Worm (Caenorhabditis elegans) whole organism, L4 larva: ENCODE results near the gene fbxa-84.

ENCODE experiments used
- F37D6.2 ChIP-seq: sonication (generic microtip); optimal IDR thresholded peaks from 2 replicates; lab custom pipeline; 2016; ENCODE audit warnings: mild to moderate bottlenecking, missing genetic modification characterization, missing compliant biosample characterization
- T26A8.4 ChIP-seq: fragments of 200-800 bp; sonication (Bioruptor generic); IDR thresholded peaks from 2 replicates; pipeline ENCODE4 v1.3.6; 2022; ENCODE audit warnings: missing genetic modification characterization, missing compliant biosample characterization
- Y48G9A.11 ChIP-seq: fragments of 200-800 bp; sonication (Bioruptor generic); IDR thresholded peaks from 2 replicates; pipeline ENCODE4 v1.3.6; 2022; ENCODE audit warnings: missing genetic modification reagents, missing genetic modification characterization, missing compliant biosample characterization
- attf-4 ChIP-seq: sonication (generic microtip); optimal IDR thresholded peaks from 3 replicates; lab custom pipeline; 2017; ENCODE audit warnings: missing biosample characterization, missing genetic modification characterization
- ceh-20 ChIP-seq: fragments of 200-800 bp; sonication (Bioruptor generic); IDR thresholded peaks from 2 replicates; pipeline ENCODE4 v1.3.6; 2022; ENCODE audit warnings: missing genetic modification reagents, missing genetic modification characterization, missing compliant biosample characterization
- ceh-44 ChIP-seq: fragments of 200-800 bp; sonication (Bioruptor generic); IDR thresholded peaks from 2 replicates; pipeline ENCODE4 v1.3.6; 2022; ENCODE audit warnings: missing genetic modification reagents, missing genetic modification characterization, missing compliant biosample characterization
- ceh-82 ChIP-seq: sonication (generic microtip); optimal IDR thresholded peaks from 2 replicates; lab custom pipeline; 2017; ENCODE audit warnings: missing biosample characterization, missing genetic modification characterization
- ces-1 ChIP-seq: fragments of 150-350 bp; sonication (generic microtip); optimal IDR thresholded peaks from 4 replicates; lab custom pipeline; 2014; ENCODE audit warnings: missing biosample characterization, missing genetic modification reagents, missing genetic modification characterization
- daf-12 ChIP-seq: fragments of 150-350 bp; optimal IDR thresholded peaks from 2 replicates; lab custom pipeline; 2014; ENCODE audit warnings: missing biosample characterization, missing genetic modification reagents, missing genetic modification characterization
- daf-19 ChIP-seq: fragments of 200-800 bp; sonication (Bioruptor generic); conservative IDR thresholded peaks from 2 replicates; pipeline ENCODE4 v1.3.6; 2022; ENCODE audit warnings: missing genetic modification characterization, missing compliant biosample characterization
- daf-8 ChIP-seq: fragments of 200-800 bp; sonication (Bioruptor generic); IDR thresholded peaks from 2 replicates; pipeline ENCODE4 v1.3.6; 2022; ENCODE audit warnings: missing genetic modification characterization, missing compliant biosample characterization
- dmd-9 ChIP-seq: fragments of 200-800 bp; sonication (Bioruptor generic); IDR thresholded peaks from 2 replicates; pipeline ENCODE4 v1.3.6; 2022; ENCODE audit warnings: missing genetic modification reagents, missing genetic modification characterization, missing compliant biosample characterization
- dve-1 ChIP-seq: sonication (generic microtip); optimal IDR thresholded peaks from 2 replicates; lab custom pipeline; 2017; ENCODE audit warnings: antibody characterized with exemption, mild to moderate bottlenecking, missing genetic modification characterization, missing compliant biosample characterization; ENCODE audit not compliant: insufficient read depth
- egl-43 ChIP-seq: fragments of 200-800 bp; sonication (Bioruptor generic); IDR thresholded peaks from 2 replicates; pipeline ENCODE4 v1.3.6; 2022; ENCODE audit warnings: missing genetic modification reagents, missing genetic modification characterization, missing compliant biosample characterization
- fkh-10 ChIP-seq: fragments of 150-350 bp; optimal IDR thresholded peaks from 2 replicates; lab custom pipeline; 2014; ENCODE audit warnings: missing biosample characterization, missing genetic modification reagents, missing genetic modification characterization
- hif-1 ChIP-seq, 2 experiments: sonication (generic microtip); optimal IDR thresholded peaks; 2 replicates each; lab custom pipeline; 2016 to 2017; ENCODE audit warnings: missing compliant biosample characterization in 2 of 2, missing genetic modification characterization in 2 of 2, missing genetic modification reagents in 2 of 2, missing genotype in 2 of 2, mild to moderate bottlenecking in 1 of 2
- hlh-30 ChIP-seq: sonication (generic microtip); optimal IDR thresholded peaks from 2 replicates; lab custom pipeline; 2017; ENCODE audit warnings: antibody characterized with exemption, mild to moderate bottlenecking, missing genetic modification characterization, missing compliant biosample characterization; ENCODE audit not compliant: insufficient read depth
- lim-7 ChIP-seq: fragments of 200-800 bp; sonication (Bioruptor generic); IDR thresholded peaks from 2 replicates; pipeline ENCODE4 v1.3.6; 2022; ENCODE audit warnings: missing genetic modification characterization, missing compliant biosample characterization
- lin-13 ChIP-seq: fragments of 150-350 bp; optimal IDR thresholded peaks from 2 replicates; lab custom pipeline; 2014; ENCODE audit warnings: missing biosample characterization, missing genetic modification reagents, missing genetic modification characterization
- lin-15B ChIP-seq: fragments of 150-350 bp; sonication (generic microtip); optimal IDR thresholded peaks from 3 replicates; lab custom pipeline; 2014; ENCODE audit warnings: missing biosample characterization, missing genetic modification characterization
- lin-29 ChIP-seq: fragments of 200-800 bp; sonication (Bioruptor generic); IDR thresholded peaks from 2 replicates; pipeline ENCODE4 v1.3.6; 2022; ENCODE audit warnings: missing genetic modification reagents, missing genetic modification characterization, missing compliant biosample characterization
- lsy-2 ChIP-seq, 2 experiments: fragments of 150-350 bp in 1 of 2; sonication (generic microtip) in 1 of 2; optimal IDR thresholded peaks; 2 replicates each; lab custom pipeline; 2014 to 2017; ENCODE audit warnings: missing biosample characterization in 2 of 2, missing genetic modification characterization in 2 of 2
- mes-2 ChIP-seq: sonication (generic microtip); optimal IDR thresholded peaks from 2 replicates; lab custom pipeline; 2016; ENCODE audit warnings: missing genotype, mild to moderate bottlenecking, missing genetic modification characterization, missing compliant biosample characterization; ENCODE audit not compliant: poor library complexity, severe bottlenecking
- mxl-2 ChIP-seq: fragments of 200-800 bp; sonication (Bioruptor generic); conservative IDR thresholded peaks from 2 replicates; pipeline ENCODE4 v1.3.6; 2022; ENCODE audit warnings: missing genetic modification reagents, missing genetic modification characterization, missing compliant biosample characterization
- nhr-102 ChIP-seq: sonication (generic microtip); optimal IDR thresholded peaks from 2 replicates; lab custom pipeline; 2016; ENCODE audit warnings: mild to moderate bottlenecking, missing genetic modification characterization, moderate library complexity, missing compliant biosample characterization
- nhr-25 ChIP-seq: sonication (generic microtip); optimal IDR thresholded peaks from 2 replicates; lab custom pipeline; 2017; ENCODE audit warnings: missing genetic modification characterization, mild to moderate bottlenecking, missing compliant biosample characterization, antibody characterized with exemption, moderate library complexity, borderline replicate concordance; ENCODE audit not compliant: insufficient read depth
- nhr-28 ChIP-seq: fragments of 150-350 bp; optimal IDR thresholded peaks from 2 replicates; lab custom pipeline; 2014; ENCODE audit warnings: missing biosample characterization, missing genetic modification characterization
- nhr-42 ChIP-seq: fragments of 200-800 bp; sonication (Bioruptor generic); IDR thresholded peaks from 2 replicates; pipeline ENCODE4 v1.3.6; 2022; ENCODE audit warnings: missing genetic modification characterization, missing compliant biosample characterization
- nhr-48 ChIP-seq: sonication (generic microtip); optimal IDR thresholded peaks from 2 replicates; lab custom pipeline; 2016; ENCODE audit warnings: mild to moderate bottlenecking, missing genetic modification characterization, missing compliant biosample characterization
- nhr-6 ChIP-seq: fragments of 150-350 bp; optimal IDR thresholded peaks from 2 replicates; lab custom pipeline; 2014; ENCODE audit warnings: missing biosample characterization, missing genetic modification characterization
- nhr-77 ChIP-seq: fragments of 150-350 bp; optimal IDR thresholded peaks from 2 replicates; lab custom pipeline; 2014; ENCODE audit warnings: missing biosample characterization, missing genetic modification characterization
- pha-4 ChIP-seq, 2 experiments: fragments of 150-350 bp in 1 of 2; fragments of 200-800 bp in 1 of 2; sonication (Bioruptor generic) in 1 of 2; IDR thresholded peaks in 1 of 2; optimal IDR thresholded peaks in 1 of 2; 2 replicates each; pipeline versions ENCODE4 v1.3.6 to Lab custom; 2014 to 2022; ENCODE audit warnings: missing genetic modification characterization in 2 of 2, missing genetic modification reagents in 2 of 2, missing biosample characterization in 1 of 2, missing compliant biosample characterization in 1 of 2
- pqm-1 ChIP-seq: sonication (generic microtip); optimal IDR thresholded peaks from 2 replicates; lab custom pipeline; 2017; ENCODE audit warnings: missing biosample characterization, missing genetic modification characterization
- set-16 ChIP-seq: fragments of 200-800 bp; sonication (Bioruptor generic); IDR thresholded peaks from 2 replicates; pipeline ENCODE4 v1.3.6; 2022; ENCODE audit warnings: missing genetic modification reagents, missing genetic modification characterization, missing compliant biosample characterization
- skn-1 ChIP-seq: fragments of 150-350 bp; optimal IDR thresholded peaks from 2 replicates; lab custom pipeline; 2014; ENCODE audit warnings: missing biosample characterization, missing genetic modification characterization
- snpc-4 ChIP-seq: fragments of 150-350 bp; optimal IDR thresholded peaks from 2 replicates; lab custom pipeline; 2014; ENCODE audit warnings: missing biosample characterization, missing genetic modification characterization
- tra-1 ChIP-seq: fragments of 200-800 bp; sonication (Bioruptor generic); IDR thresholded peaks from 2 replicates; pipeline ENCODE4 v1.3.6; 2022; ENCODE audit warnings: missing genetic modification reagents, missing genetic modification characterization, missing compliant biosample characterization
- unc-39 ChIP-seq: sonication (generic microtip); optimal IDR thresholded peaks from 2 replicates; lab custom pipeline; 2017; ENCODE audit warnings: missing biosample characterization, missing genetic modification characterization
- vab-7 ChIP-seq: fragments of 200-800 bp; sonication (Bioruptor generic); IDR thresholded peaks from 2 replicates; pipeline ENCODE4 v1.3.6; 2022; ENCODE audit warnings: missing genetic modification reagents, missing genetic modification characterization, missing compliant biosample characterization
- ztf-7 ChIP-seq: fragments of 150-350 bp; optimal IDR thresholded peaks from 2 replicates; lab custom pipeline; 2014; ENCODE audit warnings: missing biosample characterization, missing genetic modification characterization

The fbxa-84 gene

DNA sequence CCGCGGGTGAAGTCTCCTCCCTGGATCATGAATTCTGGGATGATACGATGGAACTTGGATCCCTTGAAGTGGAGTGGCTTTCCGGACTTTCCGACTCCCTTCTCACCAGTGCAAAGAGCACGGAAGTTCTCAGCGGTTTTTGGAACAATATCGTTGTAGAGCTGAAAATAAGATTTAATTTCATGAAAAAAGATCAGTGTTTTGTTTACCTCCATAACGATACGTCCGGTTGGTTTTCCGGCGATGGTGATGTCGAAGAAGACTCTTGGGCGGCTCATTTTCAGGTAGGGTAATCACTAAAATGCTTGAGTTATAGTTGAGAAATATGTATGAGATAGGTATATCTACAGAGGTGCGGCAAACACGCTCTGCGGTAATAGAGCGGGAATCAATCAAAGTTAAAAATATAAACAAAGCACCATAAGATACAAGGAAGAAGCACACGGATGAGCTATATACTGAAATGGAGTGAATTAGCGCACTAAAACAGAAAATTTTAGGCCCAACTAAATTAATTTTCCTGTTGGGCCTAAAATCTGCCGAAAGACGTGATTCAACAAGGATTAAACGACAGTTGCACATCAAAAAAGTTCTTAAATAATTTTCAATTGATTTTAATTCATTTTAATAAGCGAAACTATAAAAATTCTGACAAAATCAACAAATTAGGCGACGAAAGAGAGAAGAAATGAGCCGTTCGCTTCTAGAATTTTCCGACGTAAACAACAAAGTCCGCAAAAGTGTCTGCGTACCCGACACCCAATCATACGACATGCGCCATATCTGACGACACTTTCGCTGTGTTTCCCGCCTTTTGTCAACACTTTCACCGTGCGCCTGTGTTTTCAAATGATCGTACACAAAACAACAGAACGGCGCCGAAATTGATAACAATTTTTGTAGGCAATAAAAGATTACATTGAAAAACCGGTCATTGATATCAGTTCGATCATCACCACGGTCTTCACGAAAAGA lies 5.1 kb downstream of the fbxa-84 start, which contains the start of the genes cyn-7 and bath-36 (continued):
- peak; percentile 77 for TF ChIP-seq nhr-102 (tag; lab: Kevin White, UChicago)
- 0 out of 2 replicates have a peak, but pooled peaks have one; percentile 37 for TF ChIP-seq pha-4 (GFP tag; IDR thresholded peaks at IDR 0.05; lab: Robert Waterston, UW)
- peak; percentile 38 for TF ChIP-seq pha-4 (tag; optimal IDR thresholded peaks at IDR 0.05; lab: Kevin White, UChicago)
- TF ChIP-seq nhr-25 (tag; lab: Kevin White, UChicago) = peak; percentile 33
- TF ChIP-seq ces-1 (GFP tag; lab: Kevin White, UChicago) = no peak
- peak; percentile 60 for TF ChIP-seq nhr-77
- TF ChIP-seq skn-1 (tag; lab: Kevin White, UChicago) = no peak
- no peak for TF ChIP-seq dmd-9 (GFP tag; lab: Robert Waterston, UW)
- TF ChIP-seq unc-39 (tag; lab: Kevin White, UChicago) = no peak
- TF ChIP-seq dve-1 (tag; lab: Kevin White, UChicago) = peak; percentile 93
- TF ChIP-seq daf-19 (GFP tag; lab: Robert Waterston, UW) = no peak
- TF ChIP-seq nhr-6 (tag; lab: Kevin White, UChicago) = peak; percentile 74
- no peak for TF ChIP-seq ceh-20 (GFP tag; lab: Robert Waterston, UW)
- TF ChIP-seq pqm-1 (tag; lab: Kevin White, UChicago) = peak; percentile 51
- no peak for TF ChIP-seq mxl-2
- 0 out of 2 replicates have a peak, but pooled peaks have one; percentile 39 for TF ChIP-seq nhr-42 (GFP tag; lab: Robert Waterston, UW)
- TF ChIP-seq ceh-82 (tag; lab: Kevin White, UChicago) = no peak
- peak; percentile 75 for TF ChIP-seq mes-2 (tag; lab: Kevin White, UChicago)
- TF ChIP-seq lin-29 (GFP tag; lab: Robert Waterston, UW) = no peak
- TF ChIP-seq hif-1 (tag; optimal IDR thresholded peaks at IDR 0.05; lab: Kevin White, UChicago) = peak in 1 of 2 experiments; percentile 29
- TF ChIP-seq ceh-44 (GFP tag; lab: Robert Waterston, UW) = no peak
- TF ChIP-seq ztf-7 (tag; lab: Kevin White, UChicago) = peak; percentile 48
- no peak for TF ChIP-seq lim-7 (GFP tag; lab: Robert Waterston, UW)
- no peak for TF ChIP-seq lin-15B (tag; lab: Kevin White, UChicago)
- peak; percentile 20 for TF ChIP-seq hlh-30
- peak in 1 of 2 experiments; percentile 75 for TF ChIP-seq lsy-2 (tag; optimal IDR thresholded peaks at IDR 0.05; lab: Kevin White, UChicago)
- TF ChIP-seq nhr-28 (tag; lab: Kevin White, UChicago) = peak; percentile 97
- TF ChIP-seq tra-1 (GFP tag; lab: Robert Waterston, UW) = peak; percentile 51; the same call in 1 of the 2 replicates
- peak; percentile 62 for TF ChIP-seq lin-13 (GFP tag; lab: Kevin White, UChicago)
- no peak for TF ChIP-seq daf-8 (GFP tag; lab: Robert Waterston, UW)
- peak; percentile 75 for TF ChIP-seq nhr-48
- peak; percentile 75 for TF ChIP-seq T26A8.4
- no peak for TF ChIP-seq snpc-4
- TF ChIP-seq set-16 = no peak
- peak; percentile 37 for TF ChIP-seq fkh-10 (GFP tag; lab: Kevin White, UChicago)
- no peak for TF ChIP-seq egl-43 (GFP tag; lab: Robert Waterston, UW)
- no peak for TF ChIP-seq daf-12 (tag; lab: Kevin White, UChicago)
- no peak for TF ChIP-seq Y48G9A.11 (GFP tag; lab: Robert Waterston, UW)
- TF ChIP-seq F37D6.2 = peak; percentile 24
- no peak for TF ChIP-seq attf-4 (tag; lab: Kevin White, UChicago)
- no peak for TF ChIP-seq vab-7
